Fruit fly (Drosophila melanogaster) whole organism: ENCODE data around the gene CG5815.

ENCODE experiments used
- CG8478 ChIP-seq: fragments of >200 bp; optimal IDR thresholded peaks from 2 replicates; lab custom pipeline; 2018; ENCODE audit warnings: inconsistent platforms
- Dll ChIP-seq: fragments of >200 bp; optimal IDR thresholded peaks from 2 replicates; lab custom pipeline; 2017
- EcR ChIP-seq, 2 experiments: fragments of >200 bp; optimal IDR thresholded peaks; 2 replicates each; lab custom pipeline; 2017; ENCODE audit warnings: missing biosample characterization in 2 of 2, missing genetic modification characterization in 2 of 2, missing genetic modification reagents in 2 of 2
- psq ChIP-seq: fragments of >200 bp; optimal IDR thresholded peaks from 2 replicates; lab custom pipeline; 2017

- TF ChIP-seq psq (lab: Kevin White, UChicago): no peak
- TF ChIP-seq EcR (GFP tag; optimal IDR thresholded peaks at IDR 0.05; lab: Kevin White, UChicago): no peak
- no peak for TF ChIP-seq CG8478 (lab: Kevin White, UChicago)
- no peak for TF ChIP-seq Dll (lab: Kevin White, UChicago)
These were observed 6.0 kb downstream of the CG5815 start, which contains the start of gene CG5882 for dm6 chr3R:27118346-27118745.
